Worm (Caenorhabditis elegans): ENCODE measurements around the gene dhs-6.

dhs-6 gene

ce11 chrII:5574925-5575324 lies 44.2 kb downstream of the dhs-6 start:
- no peak for TF ChIP-seq ama-1 (optimal IDR thresholded peaks at IDR 0.05)
- TF ChIP-seq ceh-14 (tag; optimal IDR thresholded peaks at IDR 0.05): no peak
- no peak for TF ChIP-seq dmd-4 (tag; optimal IDR thresholded peaks at IDR 0.05; ENCODE audit: borderline replicate concordance)
- no peak for TF ChIP-seq ceh-24 (tag; optimal IDR thresholded peaks at IDR 0.05)
- TF ChIP-seq pha-4 (tag; optimal IDR thresholded peaks at IDR 0.05): no peak
- no peak for TF ChIP-seq hlh-13 (GFP tag; optimal IDR thresholded peaks at IDR 0.05)
- TF ChIP-seq ceh-45 (GFP tag; IDR thresholded peaks at IDR 0.05): no peak
- TF ChIP-seq pqm-1 (tag; optimal IDR thresholded peaks at IDR 0.05): no peak
- no peak for TF ChIP-seq ceh-19 (GFP tag; optimal IDR thresholded peaks at IDR 0.05)

- TF ChIP-seq ceh-34 (tag; optimal IDR thresholded peaks at IDR 0.05) (no peak), dmd-4 (tag; optimal IDR thresholded peaks at IDR 0.05; ENCODE audit: borderline replicate concordance) (no peak)
These were observed 46.9 kb downstream of the dhs-6 start for ce11 chrII:5572082-5572746.

DNA sequence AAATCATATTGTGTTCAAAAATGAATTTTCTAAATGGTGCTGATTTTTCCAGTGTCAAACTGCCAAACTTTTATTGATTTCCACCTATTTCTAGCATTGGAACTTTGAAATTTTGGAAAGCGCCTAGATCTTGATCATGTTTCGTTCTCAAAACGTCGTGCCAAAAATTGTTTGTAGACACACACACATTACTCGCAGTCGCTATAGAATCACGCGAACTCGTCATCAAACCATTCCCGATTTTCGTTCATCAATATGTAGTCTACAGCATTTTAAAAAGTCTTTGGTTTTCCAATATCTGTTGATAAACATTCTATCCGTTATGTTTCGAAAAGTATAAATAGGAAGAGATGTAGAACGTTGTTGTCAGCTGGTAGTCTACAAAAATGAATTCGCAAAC lies 48.8 kb downstream of the dhs-6 start, which contains the start of the genes C17C3.1 and C17C3.15:
C17C3.1 (plus strand) TSS at position 301 of the 400 bp plus-strand sequence.
C17C3.15 (plus strand) TSS at position 383 of the 400 bp plus-strand sequence.
- no peak for TF ChIP-seq lin-11 (tag; optimal IDR thresholded peaks at IDR 0.05)
- no peak for TF ChIP-seq T23F11.4 (GFP tag; optimal IDR thresholded peaks at IDR 0.05)
- TF ChIP-seq unc-3 (GFP tag; conservative IDR thresholded peaks at IDR 0.05): no peak
- no peak for TF ChIP-seq unc-3 (tag; optimal IDR thresholded peaks at IDR 0.05)
- TF ChIP-seq ceh-14 (tag; optimal IDR thresholded peaks at IDR 0.05): no peak
- no peak for TF ChIP-seq pax-1 (tag; optimal IDR thresholded peaks at IDR 0.05)
- no peak for TF ChIP-seq K02D7.2 (tag; optimal IDR thresholded peaks at IDR 0.05)
- no peak for TF ChIP-seq tbx-7 (tag; optimal IDR thresholded peaks at IDR 0.05)
- TF ChIP-seq hlh-8 (tag; optimal IDR thresholded peaks at IDR 0.05): no peak
- TF ChIP-seq gmeb-2 (tag; optimal IDR thresholded peaks at IDR 0.05): no peak
- TF ChIP-seq npax-4 (tag; optimal IDR thresholded peaks at IDR 0.05): no peak
- TF ChIP-seq fkh-6 (tag; optimal IDR thresholded peaks at IDR 0.05): no peak
- no peak for TF ChIP-seq dve-1 (tag; optimal IDR thresholded peaks at IDR 0.05)
- TF ChIP-seq unc-42 (tag; optimal IDR thresholded peaks at IDR 0.05): no peak
- no peak for TF ChIP-seq mec-3 (tag; optimal IDR thresholded peaks at IDR 0.05; ENCODE audit: borderline replicate concordance)

Data from whole organism, late embryonic.